Worm (Caenorhabditis elegans) whole organism, late embryonic: ENCODE measurements around the gene F11D11.12.

Source experiments
- K02D7.2 ChIP-seq: sonication (generic microtip); optimal IDR thresholded peaks from 2 replicates; lab custom pipeline; 2017; ENCODE audit warnings: mild to moderate bottlenecking, missing genetic modification characterization, missing compliant biosample characterization
- K09A11.1 ChIP-seq: sonication (generic microtip); optimal IDR thresholded peaks from 2 replicates; lab custom pipeline; 2017; ENCODE audit warnings: antibody characterized with exemption, mild to moderate bottlenecking, missing genetic modification characterization, missing compliant biosample characterization; ENCODE audit not compliant: insufficient read depth
- Y22D7AL.16 ChIP-seq: sonication (generic microtip); optimal IDR thresholded peaks from 2 replicates; lab custom pipeline; 2016; ENCODE audit warnings: missing genetic modification characterization, missing compliant biosample characterization
- ama-1 ChIP-seq: fragments of 150-350 bp; optimal IDR thresholded peaks from 2 replicates; lab custom pipeline; 2014
- ceh-14 ChIP-seq: sonication (generic microtip); optimal IDR thresholded peaks from 2 replicates; lab custom pipeline; 2016; ENCODE audit warnings: missing genotype, missing genetic modification characterization, missing compliant biosample characterization
- ceh-19 ChIP-seq: fragments of 200-800 bp; sonication (Bioruptor generic); optimal IDR thresholded peaks from 2 replicates; lab custom pipeline; 2018; ENCODE audit warnings: mild to moderate bottlenecking, missing genetic modification characterization, missing compliant biosample characterization
- ceh-22 ChIP-seq: sonication (generic microtip); optimal IDR thresholded peaks from 2 replicates; lab custom pipeline; 2017; ENCODE audit warnings: missing biosample characterization, missing genetic modification characterization
- ceh-34 ChIP-seq: sonication (generic microtip); optimal IDR thresholded peaks from 2 replicates; lab custom pipeline; 2016; ENCODE audit warnings: mild to moderate bottlenecking, missing genetic modification characterization, missing compliant biosample characterization
- ceh-45 ChIP-seq: fragments of 200-800 bp; sonication (Bioruptor generic); IDR thresholded peaks from 2 replicates; pipeline ENCODE4 v1.3.6; 2022; ENCODE audit warnings: missing genetic modification reagents, missing genetic modification characterization, missing compliant biosample characterization
- ceh-48 ChIP-seq: sonication (generic microtip); optimal IDR thresholded peaks from 2 replicates; lab custom pipeline; 2016; ENCODE audit warnings: missing genetic modification characterization, inconsistent platforms, missing compliant biosample characterization
- ceh-9 ChIP-seq: sonication (generic microtip); optimal IDR thresholded peaks from 2 replicates; lab custom pipeline; 2016; ENCODE audit warnings: mild to moderate bottlenecking, missing genetic modification characterization, inconsistent platforms, missing compliant biosample characterization
- che-1 ChIP-seq: sonication (generic microtip); optimal IDR thresholded peaks from 2 replicates; lab custom pipeline; 2016; ENCODE audit warnings: mild to moderate bottlenecking, missing genetic modification characterization, missing compliant biosample characterization
- dve-1 ChIP-seq: sonication (generic microtip); optimal IDR thresholded peaks from 2 replicates; lab custom pipeline; 2017; ENCODE audit warnings: antibody characterized with exemption, mild to moderate bottlenecking, missing genetic modification characterization, missing compliant biosample characterization
- elt-2 ChIP-seq: sonication (generic microtip); optimal IDR thresholded peaks from 2 replicates; lab custom pipeline; 2016; ENCODE audit warnings: missing genetic modification reagents, missing genetic modification characterization, missing compliant biosample characterization
- ets-4 ChIP-seq: sonication (generic microtip); optimal IDR thresholded peaks from 2 replicates; lab custom pipeline; 2016; ENCODE audit warnings: missing genetic modification characterization, missing compliant biosample characterization
- fkh-10 ChIP-seq: fragments of 150-350 bp; optimal IDR thresholded peaks from 2 replicates; lab custom pipeline; 2014; ENCODE audit warnings: missing biosample characterization, missing genetic modification reagents, missing genetic modification characterization
- fkh-6 ChIP-seq: sonication (generic microtip); optimal IDR thresholded peaks from 2 replicates; lab custom pipeline; 2016; ENCODE audit warnings: missing genetic modification characterization, missing compliant biosample characterization
- hlh-13 ChIP-seq: fragments of 200-800 bp; sonication (Bioruptor generic); optimal IDR thresholded peaks from 2 replicates; lab custom pipeline; 2018; ENCODE audit warnings: mild to moderate bottlenecking, missing genetic modification characterization, missing compliant biosample characterization
- hlh-15 ChIP-seq: sonication (generic microtip); optimal IDR thresholded peaks from 2 replicates; lab custom pipeline; 2016; ENCODE audit warnings: missing genetic modification characterization, missing compliant biosample characterization
- hlh-6 ChIP-seq: sonication (generic microtip); optimal IDR thresholded peaks from 2 replicates; lab custom pipeline; 2016; ENCODE audit warnings: missing genotype, missing genetic modification characterization, missing compliant biosample characterization
- hlh-8 ChIP-seq: sonication (generic microtip); optimal IDR thresholded peaks from 2 replicates; lab custom pipeline; 2016; ENCODE audit warnings: missing genotype, missing genetic modification characterization, missing compliant biosample characterization
- lim-6 ChIP-seq: sonication (generic microtip); optimal IDR thresholded peaks from 2 replicates; lab custom pipeline; 2016; ENCODE audit warnings: missing genetic modification characterization, missing compliant biosample characterization
- mec-3 ChIP-seq: sonication (generic microtip); optimal IDR thresholded peaks from 2 replicates; lab custom pipeline; 2016; ENCODE audit warnings: borderline replicate concordance, missing genetic modification characterization, missing compliant biosample characterization
- nhr-232 ChIP-seq: sonication (generic microtip); optimal IDR thresholded peaks from 2 replicates; lab custom pipeline; 2016; ENCODE audit warnings: missing genetic modification characterization, missing compliant biosample characterization
- odd-2 ChIP-seq: sonication (generic microtip); optimal IDR thresholded peaks from 2 replicates; lab custom pipeline; 2017; ENCODE audit warnings: antibody characterized with exemption, mild to moderate bottlenecking, missing genetic modification characterization, missing compliant biosample characterization
- pag-3 ChIP-seq: sonication (generic microtip); optimal IDR thresholded peaks from 2 replicates; lab custom pipeline; 2016; ENCODE audit warnings: missing compliant biosample characterization, missing genetic modification characterization, borderline replicate concordance
- pha-2 ChIP-seq: sonication (generic microtip); optimal IDR thresholded peaks from 2 replicates; lab custom pipeline; 2017; ENCODE audit warnings: mild to moderate bottlenecking, missing genetic modification characterization, missing compliant biosample characterization
- pha-4 ChIP-seq: fragments of 150-350 bp; optimal IDR thresholded peaks from 2 replicates; lab custom pipeline; 2018; ENCODE audit warnings: missing biosample characterization, missing genetic modification reagents, missing genetic modification characterization
- pqm-1 ChIP-seq: sonication (generic microtip); optimal IDR thresholded peaks from 2 replicates; lab custom pipeline; 2016; ENCODE audit warnings: missing genetic modification characterization, missing compliant biosample characterization
- sox-2 ChIP-seq: fragments of 200-800 bp; sonication (Bioruptor generic); IDR thresholded peaks from 2 replicates; pipeline ENCODE4 v1.3.6; 2022; ENCODE audit warnings: missing genetic modification reagents, missing genetic modification characterization, missing compliant biosample characterization
- ttx-3 ChIP-seq: sonication (generic microtip); optimal IDR thresholded peaks from 2 replicates; lab custom pipeline; 2016; ENCODE audit warnings: missing genetic modification reagents, missing genetic modification characterization, missing compliant biosample characterization
- unc-42 ChIP-seq: sonication (generic microtip); optimal IDR thresholded peaks from 2 replicates; lab custom pipeline; 2016; ENCODE audit warnings: missing genotype, missing genetic modification characterization, missing compliant biosample characterization
- zip-5 ChIP-seq: sonication (generic microtip); optimal IDR thresholded peaks from 2 replicates; lab custom pipeline; 2016; ENCODE audit warnings: missing genetic modification characterization, missing compliant biosample characterization

Gene F11D11.12

DNA sequence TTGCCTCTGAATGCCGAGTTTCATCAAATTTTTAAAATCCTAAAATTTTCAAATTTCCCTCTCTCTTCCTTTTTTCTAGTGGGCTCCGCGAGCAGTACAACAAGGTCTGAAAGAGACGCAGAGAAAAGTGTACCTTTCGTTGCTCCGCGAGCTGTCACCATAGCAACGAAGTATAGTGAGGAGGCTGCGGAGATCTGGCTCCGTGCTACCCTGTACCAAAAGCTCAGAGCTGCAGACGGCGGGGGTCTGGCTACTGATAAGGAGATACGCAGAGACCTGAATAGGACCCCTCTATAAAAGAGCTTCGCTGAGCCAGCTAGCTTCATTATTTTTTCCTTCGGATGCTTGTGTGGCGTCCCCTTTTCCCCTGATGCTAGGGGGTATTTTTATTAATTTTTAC, 33.0 kb upstream of the F11D11.12 start, which contains the start of gene Y17D7B.10:
Y17D7B.10 (plus strand) TSS at position 243 of the 400 bp plus-strand sequence.
- no peak for TF ChIP-seq pqm-1 (tag; lab: Kevin White, UChicago)
- TF ChIP-seq lim-6 (tag; lab: Kevin White, UChicago), result no peak
- no peak for TF ChIP-seq ets-4
- TF ChIP-seq K02D7.2 (tag; lab: Kevin White, UChicago), result no peak
- no peak for TF ChIP-seq K09A11.1 (tag; lab: Kevin White, UChicago)
- no peak for TF ChIP-seq ceh-22 (tag; lab: Kevin White, UChicago)
- no peak for TF ChIP-seq mec-3 (tag; lab: Kevin White, UChicago)
- TF ChIP-seq odd-2, result no peak

DNA sequence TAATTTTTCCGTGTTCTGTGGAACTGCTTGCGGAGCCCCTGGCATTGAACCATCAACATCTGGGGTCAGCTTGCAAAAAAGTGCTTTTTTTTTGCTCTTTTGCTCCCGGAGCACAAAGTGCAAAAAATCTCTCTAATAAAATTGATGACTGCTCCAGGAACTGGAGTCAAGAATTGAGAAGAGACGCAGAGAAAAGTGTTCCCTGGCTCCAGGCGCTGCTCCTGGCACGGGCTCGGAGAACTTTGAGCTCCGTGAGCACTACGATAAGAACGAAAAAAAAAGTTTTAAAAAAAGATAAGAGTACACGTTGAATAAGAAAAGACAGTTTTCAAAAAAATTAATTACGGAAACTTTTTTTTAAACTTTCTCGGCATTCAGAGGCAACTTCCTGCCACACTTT, 32.3 kb upstream of the F11D11.12 start:
- TF ChIP-seq hlh-8 (tag; lab: Kevin White, UChicago), result no peak
- no peak for TF ChIP-seq fkh-10 (GFP tag; lab: Kevin White, UChicago)

DNA sequence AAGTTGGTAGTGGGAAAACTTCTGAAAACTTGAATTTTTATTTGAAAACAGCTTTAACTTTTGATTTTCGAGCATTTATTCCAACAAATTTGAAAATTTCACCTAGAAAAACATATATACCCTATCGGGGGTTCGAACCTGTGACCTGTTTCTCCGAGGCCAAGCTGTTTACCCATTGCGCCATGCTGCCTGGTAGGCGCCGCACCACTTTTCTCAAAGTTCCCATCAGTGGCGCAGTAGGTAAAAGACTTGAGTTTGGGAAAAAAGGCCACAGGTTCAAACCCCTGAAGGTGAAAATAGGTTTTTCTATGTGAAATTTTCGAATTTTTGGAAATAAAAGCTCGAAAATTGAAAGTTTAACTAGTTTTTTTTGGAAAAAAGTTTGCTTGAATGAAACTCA, 30.1 kb upstream of the F11D11.12 start:
- TF ChIP-seq K09A11.1 (tag; lab: Kevin White, UChicago) (no peak), ceh-45 (no peak), pha-2 (no peak), unc-42 (no peak), K02D7.2 (tag; lab: Kevin White, UChicago) (no peak), hlh-13 (GFP tag; lab: Kevin White, UChicago) (no peak), zip-5 (no peak), fkh-10 (GFP tag; lab: Kevin White, UChicago) (no peak), fkh-6 (no peak), sox-2 (no peak)
- TF ChIP-seq, all 69 proteins: peak for 0

DNA sequence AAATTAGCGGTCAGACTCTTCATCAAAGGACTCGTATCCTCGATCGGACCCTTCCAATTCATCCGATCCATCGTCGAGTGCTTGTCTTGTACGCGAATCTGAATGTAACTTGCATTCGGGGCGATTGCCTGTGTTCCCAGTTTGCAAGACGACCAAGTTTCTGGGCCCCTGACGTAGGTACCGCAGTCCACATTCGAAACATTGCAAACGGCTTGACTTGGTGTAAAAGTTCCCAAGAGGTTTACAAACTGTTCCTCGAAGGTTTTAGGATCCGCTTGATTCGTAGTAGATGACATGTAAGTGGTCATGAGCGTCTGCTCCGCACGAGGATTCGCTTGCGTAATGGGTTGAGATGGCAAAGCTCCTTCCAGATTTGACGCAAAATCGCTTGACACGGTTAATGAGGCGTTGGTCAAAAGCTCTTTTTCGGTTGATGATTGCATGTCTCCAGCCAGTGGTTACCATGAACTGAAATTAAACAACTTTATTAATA, 25.8 kb upstream of the F11D11.12 start, which contains the start of gene Y17D7B.4:
Y17D7B.4 (minus strand) TSS at position 443 of the 493 bp plus-strand sequence.
- TF ChIP-seq hlh-6 (tag; lab: Kevin White, UChicago), result no peak
- TF ChIP-seq elt-2, result no peak
- no peak for TF ChIP-seq dve-1
- no peak for TF ChIP-seq Y22D7AL.16 (tag; lab: Kevin White, UChicago)
- no peak for TF ChIP-seq che-1 (tag; lab: Kevin White, UChicago)
- no peak for TF ChIP-seq ets-4
- no peak for TF ChIP-seq lim-6 (tag; lab: Kevin White, UChicago)
- no peak for TF ChIP-seq ceh-14 (tag; lab: Kevin White, UChicago)
- TF ChIP-seq ceh-45, result no peak
- TF ChIP-seq fkh-6, result no peak
- no peak for TF ChIP-seq ceh-34 (tag; lab: Kevin White, UChicago)
- no peak for TF ChIP-seq hlh-15 (tag; lab: Kevin White, UChicago)
- TF ChIP-seq pag-3, result no peak
- no peak for TF ChIP-seq hlh-8 (tag; lab: Kevin White, UChicago)
- no peak for TF ChIP-seq pha-4 (tag; lab: Kevin White, UChicago)
- TF ChIP-seq ceh-9, result no peak
- TF ChIP-seq ama-1 (lab: Kevin White, UChicago), result no peak
- no peak for TF ChIP-seq ttx-3
- no peak for TF ChIP-seq ceh-48 (tag; lab: Kevin White, UChicago)
- no peak for TF ChIP-seq nhr-232 (tag; lab: Kevin White, UChicago)

DNA sequence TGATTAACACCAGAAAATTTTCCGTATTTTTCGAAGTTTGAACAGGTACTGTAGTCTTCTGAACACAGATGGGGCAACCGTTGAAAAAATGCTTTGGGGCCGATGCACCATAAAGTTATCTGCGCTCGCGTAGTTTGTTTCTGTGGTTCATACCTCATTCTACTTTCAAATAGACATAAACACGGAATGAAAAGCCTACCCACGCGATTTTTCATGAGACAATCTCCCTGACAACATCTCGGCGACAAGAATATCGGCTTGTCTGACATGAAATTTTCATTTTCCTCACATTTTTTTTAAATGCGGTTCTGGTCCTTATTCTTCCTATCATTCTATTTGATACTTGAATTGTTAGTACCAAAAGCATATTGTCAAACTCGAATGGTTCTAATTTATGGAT, 22.3 kb upstream of the F11D11.12 start, which contains the start of gene clec-257:
clec-257 (plus strand) TSS at position 301 of the 400 bp plus-strand sequence.
- TF ChIP-seq odd-2 (no peak), ceh-19 (no peak)
